Worm (Caenorhabditis elegans) whole organism, L3 larva: Measurements from ENCODE around the gene K09H11.9.

ENCODE experiments used
- R02D3.7 ChIP-seq: fragments of 150-350 bp; optimal IDR thresholded peaks from 2 replicates; lab custom pipeline; 2014; ENCODE audit warnings: missing biosample characterization, missing genetic modification characterization
- ZK546.5 ChIP-seq: sonication (generic microtip); optimal IDR thresholded peaks from 2 replicates; lab custom pipeline; 2017; ENCODE audit warnings: missing biosample characterization, missing genetic modification characterization
- aly-2 ChIP-seq: fragments of 150-350 bp; optimal IDR thresholded peaks from 2 replicates; lab custom pipeline; 2014; ENCODE audit warnings: missing biosample characterization, missing genetic modification characterization
- ceh-16 ChIP-seq: sonication (generic microtip); optimal IDR thresholded peaks from 2 replicates; lab custom pipeline; 2017; ENCODE audit warnings: missing biosample characterization, missing genetic modification characterization
- ceh-28 ChIP-seq: fragments of 150-350 bp; optimal IDR thresholded peaks from 2 replicates; lab custom pipeline; 2014; ENCODE audit warnings: missing biosample characterization, missing genetic modification reagents, missing genetic modification characterization
- ceh-82 ChIP-seq: fragments of 150-350 bp; optimal IDR thresholded peaks from 2 replicates; lab custom pipeline; 2014; ENCODE audit warnings: missing biosample characterization, missing genetic modification characterization
- ceh-9 ChIP-seq: sonication (generic microtip); optimal IDR thresholded peaks from 2 replicates; lab custom pipeline; 2018; ENCODE audit warnings: missing biosample characterization, missing genetic modification characterization
- daf-12 ChIP-seq: fragments of 150-350 bp; optimal IDR thresholded peaks from 2 replicates; lab custom pipeline; 2014; ENCODE audit warnings: missing biosample characterization, missing genetic modification reagents, missing genetic modification characterization
- elt-1 ChIP-seq: fragments of 150-350 bp; optimal IDR thresholded peaks from 2 replicates; lab custom pipeline; 2014; ENCODE audit warnings: missing biosample characterization, missing genetic modification characterization
- elt-2 ChIP-seq: sonication (generic microtip); optimal IDR thresholded peaks from 2 replicates; lab custom pipeline; 2016; ENCODE audit warnings: missing genetic modification reagents, mild to moderate bottlenecking, missing genetic modification characterization, missing compliant biosample characterization
- fkh-2 ChIP-seq: fragments of 150-350 bp; optimal IDR thresholded peaks from 2 replicates; lab custom pipeline; 2014; ENCODE audit warnings: missing biosample characterization, missing genetic modification reagents, missing genetic modification characterization
- fos-1 ChIP-seq: fragments of 150-350 bp; optimal IDR thresholded peaks from 2 replicates; lab custom pipeline; 2014; ENCODE audit warnings: missing biosample characterization, missing genetic modification characterization
- hmg-11 ChIP-seq: sonication (generic microtip); optimal IDR thresholded peaks from 2 replicates; lab custom pipeline; 2016; ENCODE audit warnings: missing genetic modification characterization, missing compliant biosample characterization
- lin-15B ChIP-seq: fragments of 150-350 bp; optimal IDR thresholded peaks from 2 replicates; lab custom pipeline; 2014; ENCODE audit warnings: missing biosample characterization, missing genetic modification characterization
- lin-39 ChIP-seq: fragments of 150-350 bp; optimal IDR thresholded peaks from 2 replicates; lab custom pipeline; 2018; ENCODE audit warnings: missing biosample characterization, missing genetic modification reagents, missing genetic modification characterization
- lsy-12 ChIP-seq: sonication (generic microtip); optimal IDR thresholded peaks from 2 replicates; lab custom pipeline; 2016; ENCODE audit warnings: mild to moderate bottlenecking, missing genetic modification characterization, missing compliant biosample characterization
- mdl-1 ChIP-seq: fragments of 150-350 bp; optimal IDR thresholded peaks from 2 replicates; lab custom pipeline; 2014; ENCODE audit warnings: missing biosample characterization, missing genetic modification characterization
- mml-1 ChIP-seq: fragments of 150-350 bp; sonication (generic microtip); optimal IDR thresholded peaks from 3 replicates; lab custom pipeline; 2014; ENCODE audit warnings: missing biosample characterization, missing genetic modification characterization
- nfya-1 ChIP-seq: sonication (generic microtip); optimal IDR thresholded peaks from 2 replicates; lab custom pipeline; 2017; ENCODE audit warnings: missing genetic modification characterization, mild to moderate bottlenecking, missing compliant biosample characterization, antibody characterized with exemption, moderate library complexity; ENCODE audit not compliant: insufficient read depth
- nhr-11 ChIP-seq: fragments of 150-350 bp; optimal IDR thresholded peaks from 2 replicates; lab custom pipeline; 2014; ENCODE audit warnings: missing biosample characterization, missing genetic modification characterization
- nhr-12 ChIP-seq: fragments of 150-350 bp; optimal IDR thresholded peaks from 2 replicates; lab custom pipeline; 2014; ENCODE audit warnings: missing biosample characterization, missing genetic modification characterization
- nhr-23 ChIP-seq: fragments of 150-350 bp; optimal IDR thresholded peaks from 2 replicates; lab custom pipeline; 2014; ENCODE audit warnings: missing biosample characterization, missing genetic modification reagents, missing genetic modification characterization
- nhr-43 ChIP-seq: sonication (generic microtip); optimal IDR thresholded peaks from 2 replicates; lab custom pipeline; 2016; ENCODE audit warnings: mild to moderate bottlenecking, missing genetic modification characterization, missing compliant biosample characterization; ENCODE audit not compliant: poor library complexity, severe bottlenecking
- nhr-76 ChIP-seq: fragments of 150-350 bp; sonication (generic microtip); optimal IDR thresholded peaks from 5 replicates; lab custom pipeline; 2014; ENCODE audit warnings: missing biosample characterization, missing genetic modification characterization
- nhr-77 ChIP-seq: fragments of 150-350 bp; optimal IDR thresholded peaks from 2 replicates; lab custom pipeline; 2014; ENCODE audit warnings: missing biosample characterization, missing genetic modification characterization
- pqm-1 ChIP-seq: fragments of 150-350 bp; optimal IDR thresholded peaks from 2 replicates; lab custom pipeline; 2017; ENCODE audit warnings: missing biosample characterization, missing genetic modification characterization, inconsistent platforms
- sea-2 ChIP-seq: fragments of 150-350 bp; sonication (generic microtip); optimal IDR thresholded peaks from 4 replicates; lab custom pipeline; 2014; ENCODE audit warnings: missing biosample characterization, missing genetic modification reagents, missing genetic modification characterization
- skn-1 ChIP-seq: fragments of 150-350 bp; optimal IDR thresholded peaks from 2 replicates; lab custom pipeline; 2014; ENCODE audit warnings: missing biosample characterization, missing genetic modification characterization
- snpc-4 ChIP-seq: fragments of 150-350 bp; optimal IDR thresholded peaks from 2 replicates; lab custom pipeline; 2014; ENCODE audit warnings: missing biosample characterization, missing genetic modification characterization
- tbx-2 ChIP-seq: sonication (generic microtip); optimal IDR thresholded peaks from 2 replicates; lab custom pipeline; 2016; ENCODE audit warnings: mild to moderate bottlenecking, missing genetic modification characterization, missing compliant biosample characterization
- unc-39 ChIP-seq: sonication (generic microtip); optimal IDR thresholded peaks from 4 replicates; lab custom pipeline; 2017; ENCODE audit warnings: missing biosample characterization, missing genetic modification characterization
- unc-62 ChIP-seq: fragments of 150-350 bp; sonication (generic microtip); optimal IDR thresholded peaks from 4 replicates; lab custom pipeline; 2014; ENCODE audit warnings: missing biosample characterization, missing genetic modification reagents, missing genetic modification characterization
- zag-1 ChIP-seq: fragments of 150-350 bp; optimal IDR thresholded peaks from 2 replicates; lab custom pipeline; 2014; ENCODE audit warnings: missing biosample characterization, missing genetic modification characterization
- ztf-11 ChIP-seq: fragments of 150-350 bp; optimal IDR thresholded peaks from 2 replicates; lab custom pipeline; 2014; ENCODE audit warnings: missing biosample characterization, missing genetic modification characterization
- ztf-4 ChIP-seq: fragments of 150-350 bp; optimal IDR thresholded peaks from 2 replicates; lab custom pipeline; 2014; ENCODE audit warnings: missing biosample characterization, missing genetic modification characterization

Gene K09H11.9

DNA sequence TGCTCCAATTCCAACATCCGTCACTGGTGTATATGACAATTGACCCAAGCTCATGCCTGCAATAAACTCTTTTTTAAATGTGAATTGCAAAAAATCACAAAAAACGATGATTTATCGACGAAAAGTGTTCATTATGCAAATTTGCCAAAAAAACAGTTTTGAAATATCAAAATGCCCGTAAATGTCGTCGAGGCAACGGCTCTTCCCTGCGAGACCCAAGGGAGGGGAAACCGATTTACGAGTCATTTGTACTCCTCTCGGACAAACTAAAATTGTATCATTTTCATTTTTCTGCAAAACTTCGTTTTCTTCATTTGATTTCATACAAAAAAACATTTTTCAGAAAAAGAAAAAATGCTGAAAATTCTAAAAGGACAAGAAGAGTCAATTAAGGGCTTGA is 31.9 kb downstream of the K09H11.9 start, which contains the start of the genes hmgs-1 and F25B4.4 (continued):
- TF ChIP-seq unc-62 (no peak), ZK546.5 (no peak), nfya-1 (tag; lab: Kevin White, UChicago) (peak; percentile 88), fkh-2 (no peak), fos-1 (tag; lab: Kevin White, UChicago) (no peak), ceh-16 (tag; lab: Kevin White, UChicago) (no peak), ceh-9 (tag; lab: Kevin White, UChicago) (no peak), nhr-76 (tag; lab: Kevin White, UChicago) (no peak), aly-2 (no peak), zag-1 (tag; lab: Kevin White, UChicago) (no peak), lsy-12 (tag; lab: Kevin White, UChicago) (peak; percentile 79), ztf-4 (tag; lab: Kevin White, UChicago) (no peak), R02D3.7 (tag; lab: Kevin White, UChicago) (peak; percentile 100), mdl-1 (tag; lab: Kevin White, UChicago) (no peak), lin-15B (tag; lab: Kevin White, UChicago) (peak; percentile 97), nhr-23 (tag; lab: Kevin White, UChicago) (peak; percentile 95), hmg-11 (tag; lab: Kevin White, UChicago) (peak; percentile 80), unc-39 (no peak), elt-1 (tag; lab: Kevin White, UChicago) (peak; percentile 37), nhr-12 (no peak)

DNA sequence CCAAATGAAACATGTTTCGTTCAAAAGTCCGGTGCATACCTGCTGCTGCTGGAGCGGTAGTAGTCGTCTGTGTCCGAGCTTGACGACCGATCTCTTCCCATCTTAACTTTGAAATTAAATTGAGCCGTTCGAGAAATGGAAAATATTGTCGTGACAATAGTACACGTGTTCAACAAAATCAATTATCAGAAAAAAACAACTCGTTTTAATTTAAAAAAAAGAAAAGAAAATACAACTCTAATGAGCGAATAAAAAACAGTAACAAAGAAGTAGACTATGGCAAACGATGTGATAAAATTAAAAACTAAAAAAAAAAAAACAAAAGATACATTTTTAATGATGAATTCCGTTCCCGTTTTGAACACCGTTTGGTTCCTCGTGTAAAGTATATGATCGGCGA is 33.9 kb downstream of the K09H11.9 start, which contains the start of gene prp-39:
TSS of gene prp-39 (minus strand) at position 101 of the 400 bp plus-strand sequence.
- TF ChIP-seq ceh-9 (tag; lab: Kevin White, UChicago): no peak
- no peak for TF ChIP-seq ztf-11 (tag; lab: Kevin White, UChicago)
- TF ChIP-seq tbx-2: no peak
- no peak for TF ChIP-seq nhr-43 (tag; lab: Kevin White, UChicago)
- TF ChIP-seq ztf-4 (tag; lab: Kevin White, UChicago): no peak
- TF ChIP-seq pqm-1 (tag; lab: Kevin White, UChicago): no peak
- no peak for TF ChIP-seq elt-2 (tag; lab: Kevin White, UChicago)
- TF ChIP-seq skn-1: no peak
- TF ChIP-seq ceh-16 (tag; lab: Kevin White, UChicago): no peak

DNA sequence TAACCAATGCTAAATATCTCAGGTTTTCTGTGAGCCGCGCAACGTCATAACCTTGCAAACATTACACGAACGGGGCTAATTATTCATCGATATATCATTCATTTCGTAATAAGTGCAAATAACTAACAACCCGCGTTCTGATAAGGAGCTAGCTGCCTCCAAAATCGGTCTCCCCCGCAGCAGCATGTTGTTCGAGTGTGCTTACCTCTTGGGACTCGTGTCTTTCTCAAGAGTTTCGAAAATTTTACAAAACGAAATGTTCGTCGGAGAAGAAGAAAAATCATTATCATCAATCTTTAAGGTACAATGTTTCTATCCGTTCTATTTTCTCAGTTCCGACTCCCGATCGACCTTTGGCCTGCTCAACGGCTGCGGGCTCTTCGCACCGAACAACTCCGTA is 38.5 kb downstream of the K09H11.9 start:
- TF ChIP-seq snpc-4 (tag; lab: Kevin White, UChicago): no peak
- TF ChIP-seq ztf-11 (tag; lab: Kevin White, UChicago): no peak
- TF ChIP-seq nhr-43 (tag; lab: Kevin White, UChicago): no peak
- TF ChIP-seq, all 47 proteins: peak for 0

DNA sequence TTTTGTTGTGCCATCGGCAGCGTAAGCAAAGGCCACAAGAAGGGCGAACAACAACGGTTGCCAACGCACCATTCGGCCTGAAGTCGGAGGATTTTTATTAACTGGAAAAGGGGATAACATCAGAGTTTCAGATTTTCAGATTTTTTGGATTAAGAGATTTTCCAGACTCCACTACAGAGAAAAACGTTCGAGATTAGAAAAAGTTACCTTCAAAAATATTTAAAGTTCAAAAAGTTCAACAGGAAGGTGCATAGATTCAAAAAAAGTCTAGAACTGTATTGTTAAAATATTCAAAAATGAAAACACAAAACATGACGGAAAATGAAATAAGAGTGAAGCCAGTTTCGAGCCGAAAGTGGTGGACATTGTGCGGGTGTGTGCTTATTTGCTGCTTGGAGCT is 40.4 kb downstream of the K09H11.9 start, which contains the start of gene pqn-13:
TSS of gene pqn-13 (minus strand) at position 101 of the 400 bp plus-strand sequence.
- TF ChIP-seq elt-1 (tag; lab: Kevin White, UChicago) (no peak), mdl-1 (tag; lab: Kevin White, UChicago) (no peak), nhr-76 (tag; lab: Kevin White, UChicago) (no peak), ztf-11 (tag; lab: Kevin White, UChicago) (no peak), unc-39 (no peak), nhr-43 (tag; lab: Kevin White, UChicago) (no peak), ceh-82 (tag; lab: Kevin White, UChicago) (no peak), aly-2 (no peak), nhr-11 (tag; lab: Kevin White, UChicago) (no peak), lin-39 (tag; lab: Kevin White, UChicago) (no peak), fos-1 (tag; lab: Kevin White, UChicago) (no peak), unc-62 (no peak), daf-12 (tag; lab: Kevin White, UChicago) (no peak), lin-15B (tag; lab: Kevin White, UChicago) (no peak), nhr-77 (tag; lab: Kevin White, UChicago) (no peak), mml-1 (tag; lab: Kevin White, UChicago) (no peak), zag-1 (tag; lab: Kevin White, UChicago) (no peak), sea-2 (GFP tag; lab: Kevin White, UChicago) (no peak), ceh-28 (tag; lab: Kevin White, UChicago) (no peak)
